Fruit fly (Drosophila melanogaster): Measurements from ENCODE around the gene CG7655.
A peak's percentile ranks its signal among the peaks of the same experiment; 100 is the strongest.

The CG7655 gene

DNA sequence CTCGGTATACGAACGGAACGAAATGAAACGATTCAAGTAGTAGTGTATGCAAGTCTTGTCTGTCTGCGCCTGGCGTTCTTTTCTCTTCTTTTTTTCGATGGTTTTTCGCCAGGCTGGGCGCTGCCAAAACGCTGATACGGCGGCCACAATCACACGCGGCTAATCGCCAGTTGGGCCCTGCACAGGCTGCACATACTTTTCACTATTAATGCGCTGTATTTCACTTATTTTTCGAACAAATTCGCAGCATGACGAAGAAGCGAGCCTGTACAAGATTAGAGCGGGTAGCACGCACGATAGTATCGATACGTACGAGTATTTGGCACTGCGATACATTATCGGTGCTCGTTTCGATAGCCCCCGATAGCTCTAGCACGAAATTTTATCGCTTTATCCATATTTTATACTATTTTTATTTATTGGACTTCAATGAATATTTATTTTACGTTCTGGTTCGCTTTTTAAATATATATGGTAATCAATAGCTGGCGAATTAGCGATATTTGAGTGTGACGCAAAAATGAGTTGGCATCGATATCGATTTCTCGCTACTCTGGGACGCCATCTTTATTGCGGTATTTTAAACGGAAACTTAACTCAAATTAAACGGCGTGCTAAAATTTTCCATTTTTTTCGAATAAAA is 35.7 kb downstream of the CG7655 start, which contains the start of gene osa (continued):
- TF ChIP-seq CG12942 (GFP tag; optimal IDR thresholded peaks at IDR 0.05), result no peak
- TF ChIP-seq emc (GFP tag; optimal IDR thresholded peaks at IDR 0.05), result no peak
- TF ChIP-seq CG1647 (GFP tag; optimal IDR thresholded peaks at IDR 0.05), result no peak
- no peak for TF ChIP-seq twi (tag; optimal IDR thresholded peaks at IDR 0.05)
- no peak for TF ChIP-seq Elba2 (GFP tag; optimal IDR thresholded peaks at IDR 0.05)
- no peak for TF ChIP-seq salm (tag; optimal IDR thresholded peaks at IDR 0.05)
- no peak for TF ChIP-seq Kr (GFP tag; optimal IDR thresholded peaks at IDR 0.05)
- TF ChIP-seq CG6854 (GFP tag; optimal IDR thresholded peaks at IDR 0.05), result no peak
- no peak for TF ChIP-seq ato (GFP tag; IDR thresholded peaks at IDR 0.05; ENCODE audit: partially characterized antibody)
- no peak for TF ChIP-seq Ssrp (tag; optimal IDR thresholded peaks at IDR 0.05)
- no peak for TF ChIP-seq hkb (optimal IDR thresholded peaks at IDR 0.05)
- no peak for TF ChIP-seq hkb (GFP tag; IDR thresholded peaks at IDR 0.05)
- no peak for TF ChIP-seq CG42726 (GFP tag; IDR thresholded peaks at IDR 0.05; ENCODE audit: partially characterized antibody)
- no peak for TF ChIP-seq mam (GFP tag; optimal IDR thresholded peaks at IDR 0.05)
- TF ChIP-seq Max (GFP tag; optimal IDR thresholded peaks at IDR 0.05), result peak; percentile 33
- peak; percentile 17 for TF ChIP-seq CG15601 (tag; optimal IDR thresholded peaks at IDR 0.05)
- TF ChIP-seq bab2 (GFP tag; optimal IDR thresholded peaks at IDR 0.05), result no peak
- no peak for TF ChIP-seq CG30403 (GFP tag; optimal IDR thresholded peaks at IDR 0.05)
- no peak for TF ChIP-seq prd (optimal IDR thresholded peaks at IDR 0.05)
- no peak for TF ChIP-seq prd (GFP tag; IDR thresholded peaks at IDR 0.05)
- peak; percentile 41 for TF ChIP-seq CHES-1-like (GFP tag; optimal IDR thresholded peaks at IDR 0.05)
- TF ChIP-seq CG12219 (GFP tag; optimal IDR thresholded peaks at IDR 0.05), result peak; percentile 0
- peak; percentile 43 for TF ChIP-seq CG4617 (GFP tag; optimal IDR thresholded peaks at IDR 0.05; ENCODE audit: borderline replicate concordance)
- TF ChIP-seq tna (GFP tag; IDR thresholded peaks at IDR 0.05; ENCODE audit: partially characterized antibody), result no peak
- TF ChIP-seq CG8765 (GFP tag; IDR thresholded peaks at IDR 0.05), result no peak
- no peak for TF ChIP-seq nau (GFP tag; optimal IDR thresholded peaks at IDR 0.05)
- no peak for TF ChIP-seq luna (GFP tag; optimal IDR thresholded peaks at IDR 0.05)
- TF ChIP-seq CG17359 (tag; optimal IDR thresholded peaks at IDR 0.05), result no peak
- no peak for TF ChIP-seq abd-A (tag; optimal IDR thresholded peaks at IDR 0.05)
- peak; percentile 64 for TF ChIP-seq stwl (tag; optimal IDR thresholded peaks at IDR 0.05)
- TF ChIP-seq B-H1 (GFP tag; IDR thresholded peaks at IDR 0.05), result no peak
- TF ChIP-seq sqz (GFP tag; optimal IDR thresholded peaks at IDR 0.05), result no peak
- TF ChIP-seq CG17328 (GFP tag; IDR thresholded peaks at IDR 0.05), result no peak
- no peak for TF ChIP-seq CG32767 (GFP tag; IDR thresholded peaks at IDR 0.05)
- TF ChIP-seq fu2 (GFP tag; optimal IDR thresholded peaks at IDR 0.05), result no peak
- TF ChIP-seq al (GFP tag; IDR thresholded peaks at IDR 0.05), result no peak
- no peak for TF ChIP-seq ci (GFP tag; IDR thresholded peaks at IDR 0.05)
- TF ChIP-seq run (tag; optimal IDR thresholded peaks at IDR 0.05), result no peak
- peak; percentile 7 for TF ChIP-seq oc (tag; optimal IDR thresholded peaks at IDR 0.05)
- no peak for TF ChIP-seq fd64A (GFP tag; optimal IDR thresholded peaks at IDR 0.05)
- TF ChIP-seq caup (GFP tag; optimal IDR thresholded peaks at IDR 0.05; ENCODE audit: severe bottlenecking), result no peak
- no peak for TF ChIP-seq CG12299 (tag; optimal IDR thresholded peaks at IDR 0.05)
- no peak for TF ChIP-seq CG17912 (GFP tag; optimal IDR thresholded peaks at IDR 0.05)
- no peak for TF ChIP-seq wor (GFP tag; IDR thresholded peaks at IDR 0.05)
- TF ChIP-seq MESR4 (GFP tag; optimal IDR thresholded peaks at IDR 0.05), result peak; percentile 88
- peak; percentile 9 for TF ChIP-seq CG9609 (GFP tag; optimal IDR thresholded peaks at IDR 0.05)
- TF ChIP-seq CG1529 (GFP tag; optimal IDR thresholded peaks at IDR 0.05), result no peak
- TF ChIP-seq eyg (GFP tag; optimal IDR thresholded peaks at IDR 0.05), result no peak
- no peak for TF ChIP-seq chn (GFP tag; optimal IDR thresholded peaks at IDR 0.05)
- no peak for TF ChIP-seq CG31365 (tag; optimal IDR thresholded peaks at IDR 0.05)
- TF ChIP-seq Trl (optimal IDR thresholded peaks at IDR 0.05), result no peak
- TF ChIP-seq Trl (GFP tag; optimal IDR thresholded peaks at IDR 0.05), result no peak
